Worm (Caenorhabditis elegans) whole organism, L1 larva: ENCODE measurements around the gene grl-18.

Experiments used
- C04F5.9 ChIP-seq: sonication (generic microtip); optimal IDR thresholded peaks from 2 replicates; lab custom pipeline; 2016; ENCODE audit warnings: missing genetic modification characterization, missing compliant biosample characterization
- F16B12.6 ChIP-seq: fragments of 150-350 bp; optimal IDR thresholded peaks from 2 replicates; lab custom pipeline; 2014; ENCODE audit warnings: missing biosample characterization, missing genetic modification characterization
- alr-1 ChIP-seq: fragments of 200-800 bp; sonication (Bioruptor generic); optimal IDR thresholded peaks from 2 replicates; lab custom pipeline; 2018; ENCODE audit warnings: borderline replicate concordance, mild to moderate bottlenecking, missing genetic modification characterization, missing compliant biosample characterization
- ama-1 ChIP-seq: fragments of 150-350 bp; optimal IDR thresholded peaks from 2 replicates; lab custom pipeline; 2014
- ceh-8 ChIP-seq: fragments of 200-800 bp; sonication (Bioruptor generic); optimal IDR thresholded peaks from 2 replicates; lab custom pipeline; 2018; ENCODE audit warnings: mild to moderate bottlenecking, missing genetic modification characterization, moderate library complexity, missing compliant biosample characterization
- ceh-90 ChIP-seq: sonication (generic microtip); optimal IDR thresholded peaks from 2 replicates; lab custom pipeline; 2016; ENCODE audit warnings: missing genetic modification characterization, missing compliant biosample characterization
- dsc-1 ChIP-seq: sonication (generic microtip); optimal IDR thresholded peaks from 2 replicates; lab custom pipeline; 2016; ENCODE audit warnings: mild to moderate bottlenecking, missing genetic modification characterization, missing compliant biosample characterization
- efl-3 ChIP-seq: fragments of 200-800 bp; sonication (Bioruptor generic); optimal IDR thresholded peaks from 2 replicates; lab custom pipeline; 2018; ENCODE audit warnings: mild to moderate bottlenecking, missing genetic modification characterization, missing compliant biosample characterization
- egl-13 ChIP-seq: sonication (generic microtip); optimal IDR thresholded peaks from 2 replicates; lab custom pipeline; 2016; ENCODE audit warnings: missing genotype, missing genetic modification reagents, missing genetic modification characterization, missing compliant biosample characterization
- elt-3 ChIP-seq, 6 experiments: fragments of 150-350 bp in 1 of 6; sonication (generic microtip); optimal IDR thresholded peaks; 2 replicates each; lab custom pipeline; 2017 to 2018; ENCODE audit warnings: missing biosample characterization in 6 of 6, missing genetic modification characterization in 6 of 6, inconsistent platforms in 1 of 6
- ets-5 ChIP-seq: fragments of 200-800 bp; sonication (Bioruptor generic); IDR thresholded peaks from 2 replicates; pipeline ENCODE4 v1.3.6; 2022; ENCODE audit warnings: missing genetic modification characterization, missing compliant biosample characterization
- fkh-4 ChIP-seq: sonication (generic microtip); optimal IDR thresholded peaks from 2 replicates; lab custom pipeline; 2016; ENCODE audit warnings: missing compliant biosample characterization, missing genetic modification characterization, borderline replicate concordance
- fos-1 ChIP-seq: fragments of 150-350 bp; optimal IDR thresholded peaks from 2 replicates; lab custom pipeline; 2014; ENCODE audit warnings: missing biosample characterization, missing genetic modification characterization
- grh-1 ChIP-seq: fragments of 200-800 bp; sonication (Bioruptor generic); IDR thresholded peaks from 2 replicates; pipeline ENCODE4 v1.3.6; 2022; ENCODE audit warnings: missing genetic modification reagents, missing genetic modification characterization, missing compliant biosample characterization
- lin-14 ChIP-seq: fragments of 200-800 bp; sonication (Bioruptor generic); optimal IDR thresholded peaks from 2 replicates; lab custom pipeline; 2018; ENCODE audit warnings: mild to moderate bottlenecking, missing genetic modification characterization, moderate library complexity, missing compliant biosample characterization
- lin-35 ChIP-seq, 2 experiments: fragments of 150-350 bp; optimal IDR thresholded peaks; 2 replicates each; lab custom pipeline; 2014; ENCODE audit warnings: missing biosample characterization in 2 of 2, missing genetic modification characterization in 2 of 2, missing genetic modification reagents in 2 of 2
- lsy-2 ChIP-seq, 2 experiments: fragments of 150-350 bp; optimal IDR thresholded peaks; 2 replicates each; lab custom pipeline; 2014; ENCODE audit warnings: missing biosample characterization in 2 of 2, missing genetic modification characterization in 2 of 2
- mab-9 ChIP-seq: fragments of 200-800 bp; sonication (Bioruptor generic); IDR thresholded peaks from 2 replicates; pipeline ENCODE4 v1.3.6; 2022; ENCODE audit warnings: missing genetic modification reagents, missing genetic modification characterization, missing compliant biosample characterization
- mef-2 ChIP-seq: fragments of 150-350 bp; optimal IDR thresholded peaks from 2 replicates; lab custom pipeline; 2014; ENCODE audit warnings: missing biosample characterization, missing genetic modification characterization
- nhr-19 ChIP-seq: fragments of 200-800 bp; sonication (Bioruptor generic); conservative IDR thresholded peaks from 2 replicates; pipeline ENCODE4 v1.3.6; 2022; ENCODE audit warnings: missing genetic modification characterization, missing compliant biosample characterization
- nhr-20 ChIP-seq: sonication (generic microtip); optimal IDR thresholded peaks from 2 replicates; lab custom pipeline; 2016; ENCODE audit warnings: mild to moderate bottlenecking, missing genetic modification characterization, missing compliant biosample characterization
- nhr-237 ChIP-seq: fragments of 150-350 bp; optimal IDR thresholded peaks from 2 replicates; lab custom pipeline; 2014; ENCODE audit warnings: missing biosample characterization, missing genetic modification characterization
- nhr-71 ChIP-seq: sonication (generic microtip); optimal IDR thresholded peaks from 2 replicates; lab custom pipeline; 2016; ENCODE audit warnings: mild to moderate bottlenecking, missing genetic modification characterization, moderate library complexity, missing compliant biosample characterization
- nhr-76 ChIP-seq: sonication (generic microtip); optimal IDR thresholded peaks from 2 replicates; lab custom pipeline; 2017; ENCODE audit warnings: missing biosample characterization, missing genetic modification characterization
- nhr-84 ChIP-seq: sonication (generic microtip); optimal IDR thresholded peaks from 2 replicates; lab custom pipeline; 2017; ENCODE audit warnings: missing biosample characterization, missing genetic modification characterization
- nhr-90 ChIP-seq: sonication (generic microtip); optimal IDR thresholded peaks from 2 replicates; lab custom pipeline; 2016; ENCODE audit warnings: mild to moderate bottlenecking, missing genetic modification characterization, missing compliant biosample characterization; ENCODE audit not compliant: poor library complexity
- pag-3 ChIP-seq: sonication (generic microtip); optimal IDR thresholded peaks from 2 replicates; lab custom pipeline; 2017; ENCODE audit warnings: missing genetic modification characterization, mild to moderate bottlenecking, missing compliant biosample characterization, antibody characterized with exemption, borderline replicate concordance; ENCODE audit not compliant: insufficient read depth
- pqm-1 ChIP-seq: sonication (generic microtip); optimal IDR thresholded peaks from 3 replicates; lab custom pipeline; 2017; ENCODE audit warnings: missing biosample characterization, missing genetic modification characterization
- sptf-1 ChIP-seq: fragments of 150-350 bp; optimal IDR thresholded peaks from 2 replicates; lab custom pipeline; 2014; ENCODE audit warnings: missing biosample characterization, missing genetic modification characterization
- sup-37 ChIP-seq: fragments of 200-800 bp; sonication (Bioruptor generic); optimal IDR thresholded peaks from 2 replicates; lab custom pipeline; 2018; ENCODE audit warnings: mild to moderate bottlenecking, missing genetic modification characterization, missing compliant biosample characterization
- tbx-2 ChIP-seq: sonication (generic microtip); optimal IDR thresholded peaks from 2 replicates; lab custom pipeline; 2016; ENCODE audit warnings: missing genetic modification characterization, missing compliant biosample characterization
- tlp-1 ChIP-seq: fragments of 150-350 bp; optimal IDR thresholded peaks from 2 replicates; lab custom pipeline; 2014; ENCODE audit warnings: missing biosample characterization, missing genetic modification characterization
- unc-62 ChIP-seq: fragments of 150-350 bp; optimal IDR thresholded peaks from 2 replicates; lab custom pipeline; 2014; ENCODE audit warnings: missing biosample characterization, missing genetic modification reagents, missing genetic modification characterization
- unc-86 ChIP-seq: sonication (generic microtip); optimal IDR thresholded peaks from 2 replicates; lab custom pipeline; 2016; ENCODE audit warnings: missing genetic modification characterization, missing compliant biosample characterization

Gene grl-18

ce11 chrV:5450742-5451141, 37.9 kb downstream of the grl-18 start:
- TF ChIP-seq alr-1 (no peak), tlp-1 (tag; lab: Kevin White, UChicago) (no peak), nhr-237 (tag; lab: Kevin White, UChicago) (no peak), nhr-71 (tag; lab: Kevin White, UChicago) (no peak), nhr-84 (tag; lab: Kevin White, UChicago) (no peak)

DNA sequence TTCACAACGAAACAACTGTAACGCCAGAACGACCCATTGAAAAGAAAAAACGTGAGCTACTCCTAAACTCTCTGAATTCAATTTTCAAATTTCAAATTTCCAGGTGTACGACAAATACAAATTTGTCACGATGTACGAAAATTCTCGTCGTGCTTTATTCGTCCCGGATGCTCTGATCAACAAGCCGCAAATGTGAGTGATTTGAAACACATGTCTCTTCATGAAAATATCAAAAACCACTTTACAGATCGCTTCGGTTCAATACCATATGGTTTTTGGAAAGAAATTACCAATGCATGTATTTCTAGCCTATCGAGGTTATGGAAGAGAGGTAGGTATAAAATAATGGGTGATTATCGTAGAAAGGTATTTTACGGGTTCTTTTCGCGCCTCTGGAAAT, 41.6 kb downstream of the grl-18 start:
- TF ChIP-seq fkh-4 (tag; lab: Kevin White, UChicago), result peak; percentile 63
- TF ChIP-seq grh-1 (GFP tag; lab: Robert Waterston, UW), result no peak
- no peak for TF ChIP-seq C04F5.9 (tag; lab: Kevin White, UChicago)
- peak; percentile 89 for TF ChIP-seq dsc-1 (tag; lab: Kevin White, UChicago)
- no peak for TF ChIP-seq ets-5 (GFP tag; lab: Robert Waterston, UW)
- no peak for TF ChIP-seq unc-86 (tag; lab: Kevin White, UChicago)

- TF ChIP-seq sptf-1, result no peak
- no peak for TF ChIP-seq sup-37 (GFP tag; lab: Kevin White, UChicago)
- TF ChIP-seq grh-1 (GFP tag; lab: Robert Waterston, UW), result no peak
- no peak for TF ChIP-seq nhr-20 (tag; lab: Kevin White, UChicago)
- no peak for TF ChIP-seq ceh-8 (GFP tag; lab: Kevin White, UChicago)
- no peak for TF ChIP-seq elt-3 (tag; optimal IDR thresholded peaks at IDR 0.05; lab: Kevin White, UChicago)
- TF ChIP-seq fos-1, result no peak
These were observed 42.8 kb downstream of the grl-18 start, which contains the start of gene F08F3.1 for ce11 chrV:5445839-5446238. TSS of gene F08F3.1 (plus strand) at chrV:5446139.

DNA sequence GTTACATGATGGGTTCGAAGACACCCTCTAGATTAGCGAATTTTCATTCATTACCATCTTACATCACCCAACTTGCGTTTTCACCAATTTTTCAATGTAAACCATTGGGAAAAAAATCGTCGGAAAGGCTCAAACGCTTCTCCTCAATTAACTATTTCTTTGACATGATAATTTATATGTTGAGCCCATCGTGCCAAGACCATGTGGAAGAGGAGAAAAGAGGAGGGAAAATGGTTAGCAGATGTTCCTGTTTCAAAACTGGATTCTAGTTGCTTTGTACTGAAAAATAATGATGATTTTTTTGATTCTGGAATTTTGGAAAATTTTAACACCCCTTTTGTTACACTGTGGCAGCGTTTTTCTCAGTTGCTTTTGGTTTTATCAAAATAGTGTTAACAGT, 44.6 kb downstream of the grl-18 start:
- TF ChIP-seq ama-1, result no peak
- no peak for TF ChIP-seq alr-1
- peak; percentile 56 for TF ChIP-seq dsc-1 (tag; lab: Kevin White, UChicago)
- TF ChIP-seq fkh-4 (tag; lab: Kevin White, UChicago), result peak; percentile 19
- TF ChIP-seq, all 84 proteins: peak for 2

DNA sequence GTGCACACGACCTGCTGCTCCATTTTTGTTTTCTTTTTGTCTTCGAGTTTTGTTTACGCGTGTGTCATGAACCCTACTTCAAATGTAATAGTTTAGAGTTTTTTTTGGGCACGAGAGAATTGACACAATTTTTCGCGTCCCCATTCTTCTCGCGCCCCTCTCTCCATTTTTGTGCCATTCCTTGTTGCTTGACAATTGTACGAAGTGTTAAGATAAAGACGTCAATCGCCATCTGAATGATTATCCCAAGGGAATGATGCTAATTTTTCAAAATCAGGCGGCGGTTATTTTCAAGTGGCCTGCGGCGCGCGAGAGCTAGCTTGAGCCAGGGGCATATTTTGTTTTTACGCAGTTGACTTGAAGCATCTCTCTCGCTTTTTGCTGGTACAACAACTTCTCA, 46.3 kb downstream of the grl-18 start:
- TF ChIP-seq fkh-4 (tag; lab: Kevin White, UChicago), result no peak
- no peak for TF ChIP-seq lin-35 (GFP tag; optimal IDR thresholded peaks at IDR 0.05; lab: Kevin White, UChicago)
- TF ChIP-seq mab-9 (GFP tag; lab: Robert Waterston, UW), result 0 out of 2 replicates have a peak, but pooled peaks have one; percentile 11
- TF ChIP-seq lin-14 (GFP tag; lab: Kevin White, UChicago), result peak; percentile 28

- no peak for TF ChIP-seq ceh-90
- TF ChIP-seq nhr-19, result no peak
- TF ChIP-seq nhr-90, result no peak
- no peak for TF ChIP-seq pqm-1 (tag; lab: Kevin White, UChicago)
- TF ChIP-seq lin-14 (GFP tag; lab: Kevin White, UChicago), result no peak
- TF ChIP-seq dsc-1 (tag; lab: Kevin White, UChicago), result no peak
- no peak for TF ChIP-seq efl-3
- no peak for TF ChIP-seq mef-2 (tag; lab: Kevin White, UChicago)
- TF ChIP-seq nhr-76, result no peak
- TF ChIP-seq nhr-237 (tag; lab: Kevin White, UChicago), result no peak
- TF ChIP-seq elt-3 (tag; optimal IDR thresholded peaks at IDR 0.05; lab: Kevin White, UChicago), result no peak
- TF ChIP-seq egl-13 (tag; lab: Kevin White, UChicago), result no peak
- no peak for TF ChIP-seq tlp-1 (tag; lab: Kevin White, UChicago)
- no peak for TF ChIP-seq lsy-2 (tag; optimal IDR thresholded peaks at IDR 0.05; lab: Kevin White, UChicago)
- TF ChIP-seq unc-86 (tag; lab: Kevin White, UChicago), result no peak
- no peak for TF ChIP-seq tbx-2 (tag; lab: Kevin White, UChicago)
- TF ChIP-seq pag-3, result no peak
- no peak for TF ChIP-seq F16B12.6 (tag; lab: Kevin White, UChicago)
- no peak for TF ChIP-seq unc-62 (GFP tag; lab: Kevin White, UChicago)
- TF ChIP-seq, all 84 proteins: peak for 0
These were observed 49.6 kb downstream of the grl-18 start, which contains the start of gene snpc-1.3 for ce11 chrV:5439068-5439467. TSS of gene snpc-1.3 (minus strand) at chrV:5439168.
